Worm (Caenorhabditis elegans): Measurements from ENCODE around the gene E02C12.11.
A peak's percentile ranks its signal among the peaks of the same experiment; 100 is the strongest.

- TF ChIP-seq snpc-4 (tag; optimal IDR thresholded peaks at IDR 0.05): no peak
- no peak for TF ChIP-seq lsy-2 (tag; optimal IDR thresholded peaks at IDR 0.05)
- no peak for TF ChIP-seq blmp-1 (tag; optimal IDR thresholded peaks at IDR 0.05)
- no peak for TF ChIP-seq flh-1 (GFP tag; optimal IDR thresholded peaks at IDR 0.05)
- no peak for TF ChIP-seq elt-3 (tag; optimal IDR thresholded peaks at IDR 0.05)
- TF ChIP-seq nhr-28 (tag; optimal IDR thresholded peaks at IDR 0.05): no peak
- TF ChIP-seq lin-13 (tag; optimal IDR thresholded peaks at IDR 0.05): no peak
- TF ChIP-seq mep-1 (tag; optimal IDR thresholded peaks at IDR 0.05): no peak
- no peak for TF ChIP-seq unc-62 (GFP tag; optimal IDR thresholded peaks at IDR 0.05)
- TF ChIP-seq pha-4 (tag; optimal IDR thresholded peaks at IDR 0.05): peak; percentile 7
- TF ChIP-seq elt-1 (tag; optimal IDR thresholded peaks at IDR 0.05; ENCODE audit: borderline replicate concordance, insufficient read depth): no peak
- TF ChIP-seq nhr-2 (tag; optimal IDR thresholded peaks at IDR 0.05): no peak
- no peak for TF ChIP-seq nhr-237 (tag; optimal IDR thresholded peaks at IDR 0.05)
- TF ChIP-seq sem-2 (GFP tag; optimal IDR thresholded peaks at IDR 0.05): no peak
Observed at ce11 chrV:9424514-9424913, 44.8 kb upstream of the E02C12.11 start.
